Worm (Caenorhabditis elegans): ENCODE results near the gene F41C3.2.
A peak's percentile ranks its signal among the peaks of the same experiment; 100 is the strongest.

- TF ChIP-seq him-1 (tag; optimal IDR thresholded peaks at IDR 0.05): peak; percentile 57
- TF ChIP-seq dao-5 (tag; optimal IDR thresholded peaks at IDR 0.05): no peak
- peak; percentile 86 for TF ChIP-seq W03F9.2 (tag; optimal IDR thresholded peaks at IDR 0.05)
Measured at ce11 chrII:4739984-4740462, 9.7 kb upstream of the F41C3.2 start, which contains the start of gene eas-1.
